Worm (Caenorhabditis elegans): ENCODE measurements around the gene F48G7.7.

- no peak for TF ChIP-seq unc-39 (tag; optimal IDR thresholded peaks at IDR 0.05)
- no peak for TF ChIP-seq nhr-12 (tag; optimal IDR thresholded peaks at IDR 0.05)
- TF ChIP-seq ztf-11 (tag; optimal IDR thresholded peaks at IDR 0.05), result no peak
- TF ChIP-seq unc-62 (GFP tag; optimal IDR thresholded peaks at IDR 0.05), result no peak
- no peak for TF ChIP-seq sptf-1 (tag; optimal IDR thresholded peaks at IDR 0.05)
- no peak for TF ChIP-seq elt-3 (tag; optimal IDR thresholded peaks at IDR 0.05)
- TF ChIP-seq bed-3 (GFP tag; optimal IDR thresholded peaks at IDR 0.05), result no peak
- no peak for TF ChIP-seq nhr-237 (tag; optimal IDR thresholded peaks at IDR 0.05)
- no peak for TF ChIP-seq ham-2 (GFP tag; optimal IDR thresholded peaks at IDR 0.05)
- TF ChIP-seq mep-1 (tag; optimal IDR thresholded peaks at IDR 0.05), result no peak
- TF ChIP-seq sem-2 (GFP tag; optimal IDR thresholded peaks at IDR 0.05), result no peak
- TF ChIP-seq pha-4 (tag; optimal IDR thresholded peaks at IDR 0.05), result no peak
- TF ChIP-seq mab-5 (tag; optimal IDR thresholded peaks at IDR 0.05), result no peak
- no peak for TF ChIP-seq lin-13 (tag; optimal IDR thresholded peaks at IDR 0.05)
Measured at ce11 chrV:598626-599025, 27.6 kb downstream of the F48G7.7 start.

Data from whole organism, mixed stage, embryonic.